Fruit fly (Drosophila melanogaster) whole organism, prepupa: Measurements from ENCODE around the gene CG2604.

Experiments
- Blimp-1 ChIP-seq: fragments of 200-800 bp; sonication (Bioruptor generic); optimal IDR thresholded peaks from 3 replicates; lab custom pipeline; 2017; ENCODE audit warnings: missing biosample characterization, missing genetic modification characterization, mild to moderate bottlenecking, moderate library complexity, missing genetic modification reagents
- CG10669 ChIP-seq: fragments of 200-800 bp; sonication (Bioruptor generic); optimal IDR thresholded peaks from 3 replicates; lab custom pipeline; 2018; ENCODE audit warnings: missing biosample characterization, mild to moderate bottlenecking, missing genetic modification characterization, moderate library complexity
- CG6276 ChIP-seq: fragments of 200-800 bp; sonication (Bioruptor generic); optimal IDR thresholded peaks from 2 replicates; lab custom pipeline; 2017; ENCODE audit warnings: missing biosample characterization, mild to moderate bottlenecking, missing genetic modification characterization
- CG6854 ChIP-seq: fragments of 200-800 bp; sonication (Bioruptor generic); optimal IDR thresholded peaks from 2 replicates; lab custom pipeline; 2017; ENCODE audit warnings: missing biosample characterization, mild to moderate bottlenecking, missing genetic modification characterization

DNA sequence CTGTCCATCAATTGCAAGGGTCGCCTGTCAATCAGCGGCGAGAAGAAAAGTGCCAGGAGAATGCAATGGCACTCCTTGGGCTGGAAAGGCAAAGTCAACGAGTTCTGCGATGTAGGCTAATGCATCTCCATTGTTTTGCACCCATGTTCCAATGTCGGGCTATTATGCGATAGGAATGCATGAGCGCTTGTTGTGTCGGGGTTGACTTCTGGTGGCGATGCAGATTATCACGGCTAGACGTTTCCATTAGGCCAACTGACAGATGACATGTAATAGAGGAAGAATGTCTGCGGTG is 10.5 kb downstream of the CG2604 start:
- TF ChIP-seq Blimp-1 (GFP tag; lab: Kevin White, UChicago) (no peak), CG6854 (GFP tag; lab: Kevin White, UChicago) (no peak), CG10669 (GFP tag; lab: Kevin White, UChicago) (no peak), CG6276 (GFP tag; lab: Kevin White, UChicago) (no peak)
